Worm (Caenorhabditis elegans): ENCODE measurements around the gene dyf-13.

The dyf-13 gene

ce11 chrII:7183493-7184272, 12.5 kb upstream of the dyf-13 start, which contains the start of gene pdl-1 (continued):
- TF ChIP-seq duxl-1 (tag; optimal IDR thresholded peaks at IDR 0.05; ENCODE audit: poor library complexity) (peak; percentile 83), nhr-48 (tag; optimal IDR thresholded peaks at IDR 0.05) (peak; percentile 76), ctbp-1 (GFP tag; IDR thresholded peaks at IDR 0.05) (peak; percentile 93), pha-4 (GFP tag; IDR thresholded peaks at IDR 0.05) (peak; percentile 96), pha-4 (tag; optimal IDR thresholded peaks at IDR 0.05) (peak; percentile 58), ceh-62 (tag; optimal IDR thresholded peaks at IDR 0.05) (no peak), mxl-2 (GFP tag; conservative IDR thresholded peaks at IDR 0.05) (no peak; the same call in 1 of the 2 replicates), daf-8 (GFP tag; IDR thresholded peaks at IDR 0.05) (peak; percentile 24; the same call in 1 of the 2 replicates), unc-62 (GFP tag; optimal IDR thresholded peaks at IDR 0.05 in 1 of 2) (peak in 1 of 2 experiments; percentile 89), unc-62 (tag; optimal IDR thresholded peaks at IDR 0.05) (peak; percentile 11), mes-2 (tag; optimal IDR thresholded peaks at IDR 0.05; ENCODE audit: poor library complexity, severe bottlenecking) (peak; percentile 86), F10B5.3 (tag; optimal IDR thresholded peaks at IDR 0.05) (peak; percentile 69)

- TF ChIP-seq aly-2 (tag; optimal IDR thresholded peaks at IDR 0.05) (no peak), fkh-10 (GFP tag; optimal IDR thresholded peaks at IDR 0.05) (peak; percentile 78), nhr-10 (tag; optimal IDR thresholded peaks at IDR 0.05) (no peak), madf-5 (GFP tag; IDR thresholded peaks at IDR 0.05) (no peak), nhr-11 (tag; optimal IDR thresholded peaks at IDR 0.05) (peak; percentile 32), vab-7 (GFP tag; IDR thresholded peaks at IDR 0.05) (no peak), nhr-6 (tag; optimal IDR thresholded peaks at IDR 0.05) (no peak), ctbp-1 (GFP tag; IDR thresholded peaks at IDR 0.05) (0 out of 2 replicates have a peak, but pooled peaks have one; percentile 31), lsy-2 (tag; optimal IDR thresholded peaks at IDR 0.05) (peak; percentile 19 to 27), Y48G9A.11 (GFP tag; IDR thresholded peaks at IDR 0.05) (no peak), R02D3.7 (tag; optimal IDR thresholded peaks at IDR 0.05) (no peak), skn-1 (tag; optimal IDR thresholded peaks at IDR 0.05) (no peak), mes-2 (tag; optimal IDR thresholded peaks at IDR 0.05; ENCODE audit: poor library complexity, severe bottlenecking) (no peak), lin-13 (GFP tag; optimal IDR thresholded peaks at IDR 0.05) (no peak), mep-1 (tag; optimal IDR thresholded peaks at IDR 0.05) (peak; percentile 45), Y5F2A.4 (GFP tag; optimal IDR thresholded peaks at IDR 0.05) (no peak), rbr-2 (tag; optimal IDR thresholded peaks at IDR 0.05) (peak; percentile 21), daf-8 (GFP tag; IDR thresholded peaks at IDR 0.05) (no peak), aha-1 (tag) (peak; percentile 90), lin-39 (tag; optimal IDR thresholded peaks at IDR 0.05) (no peak), lin-38 (GFP tag; IDR thresholded peaks at IDR 0.05) (no peak), snpc-4 (tag; optimal IDR thresholded peaks at IDR 0.05) (no peak)
Measured at ce11 chrII:7182630-7183029, 11.5 kb upstream of the dyf-13 start.

ce11 chrII:7176108-7176507, 5.0 kb upstream of the dyf-13 start:
- TF ChIP-seq fkh-10 (GFP tag; optimal IDR thresholded peaks at IDR 0.05) (peak; percentile 74), zag-1 (tag; optimal IDR thresholded peaks at IDR 0.05) (no peak)

ce11 chrII:7174843-7175242, 3.7 kb upstream of the dyf-13 start, which contains the start of gene glc-4:
Gene glc-4, minus strand, starts transcription at chrII:7174943.
- TF ChIP-seq zfp-3 (GFP tag; conservative IDR thresholded peaks at IDR 0.05) (no peak), nhr-111 (GFP tag; optimal IDR thresholded peaks at IDR 0.05) (no peak), daf-8 (GFP tag; IDR thresholded peaks at IDR 0.05) (no peak), F37D6.2 (tag; optimal IDR thresholded peaks at IDR 0.05) (no peak), ZK337.2 (GFP tag; IDR thresholded peaks at IDR 0.05) (no peak), mep-1 (tag; optimal IDR thresholded peaks at IDR 0.05) (no peak), T26A8.4 (GFP tag; IDR thresholded peaks at IDR 0.05) (no peak), nhr-41 (GFP tag; IDR thresholded peaks at IDR 0.05) (no peak), lin-15B (tag; optimal IDR thresholded peaks at IDR 0.05) (no peak), jun-1 (tag; optimal IDR thresholded peaks at IDR 0.05) (no peak), fos-1 (tag; optimal IDR thresholded peaks at IDR 0.05) (no peak), lim-7 (GFP tag; IDR thresholded peaks at IDR 0.05) (no peak), pha-4 (GFP tag; IDR thresholded peaks at IDR 0.05) (no peak), pha-4 (tag; optimal IDR thresholded peaks at IDR 0.05) (no peak), F26F4.8 (GFP tag; conservative IDR thresholded peaks at IDR 0.05) (no peak), R02D3.7 (tag; optimal IDR thresholded peaks at IDR 0.05) (no peak), dmd-6 (GFP tag; IDR thresholded peaks at IDR 0.05) (no peak), lin-38 (GFP tag; IDR thresholded peaks at IDR 0.05) (no peak), hif-1 (tag; optimal IDR thresholded peaks at IDR 0.05) (no peak), hmg-1.1 (GFP tag; IDR thresholded peaks at IDR 0.05) (no peak)

All from whole organism, L4 larva.